Fruit fly (Drosophila melanogaster) whole organism, embryonic: ENCODE results near the gene CG8509.

Experiments used
- CG10462 ChIP-seq: fragments of 200-800 bp; sonication (Bioruptor generic); optimal IDR thresholded peaks from 2 replicates; lab custom pipeline; 2016; ENCODE audit warnings: missing biosample characterization, missing genetic modification characterization
- CG12071 ChIP-seq: fragments of 200-800 bp; sonication (Bioruptor generic); optimal IDR thresholded peaks from 3 replicates; lab custom pipeline; 2018; ENCODE audit warnings: missing biosample characterization, mild to moderate bottlenecking, missing genetic modification characterization
- CG1529 ChIP-seq: fragments of 200-800 bp; sonication (Bioruptor generic); optimal IDR thresholded peaks from 3 replicates; lab custom pipeline; 2018; ENCODE audit warnings: missing biosample characterization, missing genetic modification characterization
- CG16779 ChIP-seq: fragments of 200-800 bp; sonication (Bioruptor generic); IDR thresholded peaks from 2 replicates; pipeline ENCODE4 v1.3.6; 2022; ENCODE audit warnings: missing biosample characterization, missing genetic modification characterization
- CHES-1-like ChIP-seq: fragments of 200-800 bp; sonication (Bioruptor generic); optimal IDR thresholded peaks from 2 replicates; lab custom pipeline; 2016; ENCODE audit warnings: missing biosample characterization, missing genetic modification characterization
- ERR ChIP-seq: fragments of 200-800 bp; sonication (Bioruptor generic); optimal IDR thresholded peaks from 2 replicates; lab custom pipeline; 2016; ENCODE audit warnings: missing biosample characterization, missing genetic modification characterization
- aop ChIP-seq: fragments of 200-800 bp; sonication (Bioruptor generic); IDR thresholded peaks from 2 replicates; pipeline ENCODE4 v1.3.6; 2022; ENCODE audit warnings: missing biosample characterization, missing genetic modification characterization
- inv ChIP-seq: fragments of 200-800 bp; sonication (Bioruptor generic); IDR thresholded peaks from 2 replicates; pipeline ENCODE4 v1.3.6; 2022; ENCODE audit warnings: missing biosample characterization, missing genetic modification characterization; ENCODE audit not compliant: partially characterized antibody
- kay ChIP-seq: fragments of 200-800 bp; sonication (Bioruptor generic); optimal IDR thresholded peaks from 2 replicates; lab custom pipeline; 2016; ENCODE audit warnings: missing biosample characterization, missing genetic modification characterization
- onecut ChIP-seq: fragments of 200-800 bp; sonication (Bioruptor generic); IDR thresholded peaks from 2 replicates; pipeline ENCODE4 v1.3.6; 2022; ENCODE audit warnings: missing biosample characterization, missing genetic modification characterization
- psq ChIP-seq: fragments of 200-800 bp; sonication (Bioruptor generic); optimal IDR thresholded peaks from 2 replicates; lab custom pipeline; 2017; ENCODE audit warnings: missing biosample characterization, missing genetic modification characterization
- ttk ChIP-seq: fragments of 200-800 bp; sonication (Bioruptor generic); IDR thresholded peaks from 2 replicates; pipeline ENCODE4 v2.1.2; 2022; ENCODE audit warnings: missing biosample characterization, missing genetic modification characterization

- no peak for TF ChIP-seq CG12071
- TF ChIP-seq aop: no peak
- no peak for TF ChIP-seq kay
- TF ChIP-seq ERR (GFP tag; lab: Kevin White, UChicago): no peak
- TF ChIP-seq CG1529: no peak
- TF ChIP-seq CG16779 (GFP tag; lab: Robert Waterston, UW): no peak
- no peak for TF ChIP-seq CG10462 (GFP tag; lab: Kevin White, UChicago)
- no peak for TF ChIP-seq inv
- TF ChIP-seq CHES-1-like (GFP tag; lab: Kevin White, UChicago): no peak
- TF ChIP-seq psq: no peak
- TF ChIP-seq onecut (GFP tag; lab: Robert Waterston, UW): no peak
- no peak for TF ChIP-seq ttk (GFP tag; lab: Robert Waterston, UW)
Measured at dm6 chrX:15766395-15766866, 42.9 kb upstream of the CG8509 start, which contains the start of gene CG8952.
